Worm (Caenorhabditis elegans) whole organism, L4 larva: ENCODE results near the gene ulp-1.

Source experiments
- F10B5.3 ChIP-seq: sonication (generic microtip); optimal IDR thresholded peaks from 2 replicates; lab custom pipeline; 2016; ENCODE audit warnings: mild to moderate bottlenecking, missing genetic modification characterization, missing compliant biosample characterization
- T20F7.1 ChIP-seq: fragments of 200-800 bp; sonication (Bioruptor generic); optimal IDR thresholded peaks from 2 replicates; lab custom pipeline; 2018; ENCODE audit warnings: mild to moderate bottlenecking, missing genetic modification characterization, missing compliant biosample characterization
- Y48G9A.11 ChIP-seq: fragments of 200-800 bp; sonication (Bioruptor generic); IDR thresholded peaks from 2 replicates; pipeline ENCODE4 v1.3.6; 2022; ENCODE audit warnings: missing genetic modification reagents, missing genetic modification characterization, missing compliant biosample characterization
- Y75B8A.6 ChIP-seq: fragments of 200-800 bp; sonication (Bioruptor generic); IDR thresholded peaks from 2 replicates; pipeline ENCODE4 v1.3.6; 2022; ENCODE audit warnings: missing genetic modification reagents, missing genetic modification characterization, missing compliant biosample characterization
- aha-1 ChIP-seq: fragments of 150-350 bp; peaks from one replicate; lab custom pipeline; 2014; ENCODE audit warnings: missing biosample characterization, missing genetic modification characterization
- aly-2 ChIP-seq: sonication (generic microtip); optimal IDR thresholded peaks from 2 replicates; lab custom pipeline; 2018; ENCODE audit warnings: missing biosample characterization, missing genetic modification characterization
- ceh-20 ChIP-seq: fragments of 200-800 bp; sonication (Bioruptor generic); IDR thresholded peaks from 2 replicates; pipeline ENCODE4 v1.3.6; 2022; ENCODE audit warnings: missing genetic modification reagents, missing genetic modification characterization, missing compliant biosample characterization
- ceh-28 ChIP-seq: fragments of 150-350 bp; optimal IDR thresholded peaks from 2 replicates; lab custom pipeline; 2014; ENCODE audit warnings: missing biosample characterization, missing genetic modification reagents, missing genetic modification characterization
- ceh-44 ChIP-seq: fragments of 200-800 bp; sonication (Bioruptor generic); IDR thresholded peaks from 2 replicates; pipeline ENCODE4 v1.3.6; 2022; ENCODE audit warnings: missing genetic modification reagents, missing genetic modification characterization, missing compliant biosample characterization
- ceh-62 ChIP-seq: sonication (generic microtip); optimal IDR thresholded peaks from 2 replicates; lab custom pipeline; 2017; ENCODE audit warnings: missing biosample characterization, missing genetic modification characterization
- cey-2 ChIP-seq: sonication (generic microtip); optimal IDR thresholded peaks from 3 replicates; lab custom pipeline; 2017; ENCODE audit warnings: missing genetic modification characterization, mild to moderate bottlenecking, missing compliant biosample characterization, antibody characterized with exemption, borderline replicate concordance; ENCODE audit not compliant: insufficient read depth
- daf-16 ChIP-seq, 3 experiments: sonication (generic microtip); optimal IDR thresholded peaks; 2 replicates each; lab custom pipeline; 2016 to 2017; ENCODE audit warnings: missing genetic modification characterization in 3 of 3, missing genetic modification reagents in 3 of 3, mild to moderate bottlenecking in 2 of 3, missing compliant biosample characterization in 2 of 3, missing biosample characterization in 1 of 3, moderate library complexity in 1 of 3
- daf-19 ChIP-seq: fragments of 200-800 bp; sonication (Bioruptor generic); conservative IDR thresholded peaks from 2 replicates; pipeline ENCODE4 v1.3.6; 2022; ENCODE audit warnings: missing genetic modification characterization, missing compliant biosample characterization
- daf-8 ChIP-seq: fragments of 200-800 bp; sonication (Bioruptor generic); IDR thresholded peaks from 2 replicates; pipeline ENCODE4 v1.3.6; 2022; ENCODE audit warnings: missing genetic modification characterization, missing compliant biosample characterization
- dmd-6 ChIP-seq: fragments of 200-800 bp; sonication (Bioruptor generic); IDR thresholded peaks from 2 replicates; pipeline ENCODE4 v1.3.6; 2022; ENCODE audit warnings: missing genetic modification reagents, missing genetic modification characterization, missing compliant biosample characterization
- dve-1 ChIP-seq: sonication (generic microtip); optimal IDR thresholded peaks from 2 replicates; lab custom pipeline; 2017; ENCODE audit warnings: antibody characterized with exemption, mild to moderate bottlenecking, missing genetic modification characterization, missing compliant biosample characterization; ENCODE audit not compliant: insufficient read depth
- egl-43 ChIP-seq: fragments of 200-800 bp; sonication (Bioruptor generic); IDR thresholded peaks from 2 replicates; pipeline ENCODE4 v1.3.6; 2022; ENCODE audit warnings: missing genetic modification reagents, missing genetic modification characterization, missing compliant biosample characterization
- fkh-10 ChIP-seq: fragments of 150-350 bp; optimal IDR thresholded peaks from 2 replicates; lab custom pipeline; 2014; ENCODE audit warnings: missing biosample characterization, missing genetic modification reagents, missing genetic modification characterization
- gei-8 ChIP-seq: fragments of 200-800 bp; sonication (Bioruptor generic); optimal IDR thresholded peaks from 2 replicates; lab custom pipeline; 2018; ENCODE audit warnings: mild to moderate bottlenecking, missing genetic modification characterization, missing compliant biosample characterization
- hlh-11 ChIP-seq: fragments of 200-800 bp; sonication (Bioruptor generic); optimal IDR thresholded peaks from 2 replicates; lab custom pipeline; 2018; ENCODE audit warnings: mild to moderate bottlenecking, missing genetic modification characterization, missing compliant biosample characterization
- jun-1 ChIP-seq: fragments of 150-350 bp; optimal IDR thresholded peaks from 2 replicates; lab custom pipeline; 2014; ENCODE audit warnings: missing biosample characterization, missing genetic modification reagents, missing genetic modification characterization
- lim-7 ChIP-seq: fragments of 200-800 bp; sonication (Bioruptor generic); IDR thresholded peaks from 2 replicates; pipeline ENCODE4 v1.3.6; 2022; ENCODE audit warnings: missing genetic modification characterization, missing compliant biosample characterization
- lin-1 ChIP-seq: fragments of 200-800 bp; sonication (Bioruptor generic); IDR thresholded peaks from 2 replicates; pipeline ENCODE4 v1.3.6; 2022; ENCODE audit warnings: missing genetic modification reagents, missing genetic modification characterization, missing compliant biosample characterization
- lin-15B ChIP-seq: fragments of 150-350 bp; sonication (generic microtip); optimal IDR thresholded peaks from 3 replicates; lab custom pipeline; 2014; ENCODE audit warnings: missing biosample characterization, missing genetic modification characterization
- lin-39 ChIP-seq: fragments of 150-350 bp; optimal IDR thresholded peaks from 2 replicates; lab custom pipeline; 2014; ENCODE audit warnings: missing biosample characterization, missing genetic modification reagents, missing genetic modification characterization
- lsy-2 ChIP-seq, 2 experiments: fragments of 150-350 bp in 1 of 2; sonication (generic microtip) in 1 of 2; optimal IDR thresholded peaks; 2 replicates each; lab custom pipeline; 2014 to 2017; ENCODE audit warnings: missing biosample characterization in 2 of 2, missing genetic modification characterization in 2 of 2
- madf-9 ChIP-seq: fragments of 200-800 bp; sonication (Bioruptor generic); conservative IDR thresholded peaks from 2 replicates; pipeline ENCODE4 v1.3.6; 2022; ENCODE audit warnings: missing genetic modification reagents, missing genetic modification characterization, missing compliant biosample characterization
- mdt-29 ChIP-seq: fragments of 200-800 bp; sonication (Bioruptor generic); IDR thresholded peaks from 2 replicates; pipeline ENCODE4 v1.3.6; 2022; ENCODE audit warnings: missing genetic modification reagents, missing genetic modification characterization, missing compliant biosample characterization
- mes-2 ChIP-seq: sonication (generic microtip); optimal IDR thresholded peaks from 2 replicates; lab custom pipeline; 2016; ENCODE audit warnings: missing genotype, mild to moderate bottlenecking, missing genetic modification characterization, missing compliant biosample characterization; ENCODE audit not compliant: poor library complexity, severe bottlenecking
- nhr-102 ChIP-seq: sonication (generic microtip); optimal IDR thresholded peaks from 2 replicates; lab custom pipeline; 2016; ENCODE audit warnings: mild to moderate bottlenecking, missing genetic modification characterization, moderate library complexity, missing compliant biosample characterization
- nhr-237 ChIP-seq: sonication (generic microtip); optimal IDR thresholded peaks from 2 replicates; lab custom pipeline; 2017; ENCODE audit warnings: missing biosample characterization, missing genetic modification characterization
- nhr-28 ChIP-seq: fragments of 150-350 bp; optimal IDR thresholded peaks from 2 replicates; lab custom pipeline; 2014; ENCODE audit warnings: missing biosample characterization, missing genetic modification characterization
- nhr-48 ChIP-seq: sonication (generic microtip); optimal IDR thresholded peaks from 2 replicates; lab custom pipeline; 2016; ENCODE audit warnings: mild to moderate bottlenecking, missing genetic modification characterization, missing compliant biosample characterization
- php-3 ChIP-seq: fragments of 200-800 bp; sonication (Bioruptor generic); IDR thresholded peaks from 2 replicates; pipeline ENCODE4 v1.3.6; 2022; ENCODE audit warnings: missing genetic modification reagents, missing genetic modification characterization, missing compliant biosample characterization
- pqm-1 ChIP-seq: sonication (generic microtip); optimal IDR thresholded peaks from 2 replicates; lab custom pipeline; 2017; ENCODE audit warnings: missing biosample characterization, missing genetic modification characterization
- skn-1 ChIP-seq: fragments of 150-350 bp; optimal IDR thresholded peaks from 2 replicates; lab custom pipeline; 2014; ENCODE audit warnings: missing biosample characterization, missing genetic modification characterization
- spr-1 ChIP-seq: sonication (generic microtip); optimal IDR thresholded peaks from 2 replicates; lab custom pipeline; 2016; ENCODE audit warnings: mild to moderate bottlenecking, missing genetic modification characterization, missing compliant biosample characterization
- spr-3 ChIP-seq: fragments of 200-800 bp; sonication (Bioruptor generic); optimal IDR thresholded peaks from 2 replicates; lab custom pipeline; 2018; ENCODE audit warnings: mild to moderate bottlenecking, missing genetic modification characterization, missing compliant biosample characterization
- tra-1 ChIP-seq: fragments of 200-800 bp; sonication (Bioruptor generic); IDR thresholded peaks from 2 replicates; pipeline ENCODE4 v1.3.6; 2022; ENCODE audit warnings: missing genetic modification reagents, missing genetic modification characterization, missing compliant biosample characterization
- unc-62 ChIP-seq, 3 experiments: fragments of 150-350 bp in 1 of 3; sonication (generic microtip); optimal IDR thresholded peaks in 2 of 3; peaks in 1 of 3; 1 replicate in 1 of 3; 2 replicates in 2 of 3; lab custom pipeline; 2014 to 2017; ENCODE audit warnings: missing biosample characterization in 3 of 3, missing genetic modification characterization in 3 of 3, missing genetic modification reagents in 3 of 3, missing genotype in 1 of 3

The ulp-1 gene

DNA sequence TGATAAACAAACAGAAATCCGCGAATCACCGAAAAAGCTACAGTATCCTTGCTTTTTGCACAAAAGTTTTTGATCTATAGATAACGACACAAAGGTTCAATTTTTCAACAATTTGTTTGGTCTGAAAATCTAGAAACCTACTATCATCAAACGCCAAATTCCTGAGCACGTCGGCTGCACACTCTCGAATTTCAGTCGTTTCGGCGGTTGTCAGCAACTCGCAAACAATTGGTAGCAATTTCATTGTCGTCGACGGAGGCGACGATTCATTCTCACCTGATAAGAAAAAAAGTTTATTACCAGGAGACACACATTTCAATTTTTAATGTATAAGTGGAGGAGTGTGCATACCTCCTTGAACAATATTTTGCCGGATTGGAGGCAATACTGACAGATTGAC, 23.7 kb downstream of the ulp-1 start:
- TF ChIP-seq php-3 (0 out of 2 replicates have a peak, but pooled peaks have one; percentile 48), gei-8 (no peak), spr-3 (GFP tag; lab: Kevin White, UChicago) (no peak), lsy-2 (tag; optimal IDR thresholded peaks at IDR 0.05; lab: Kevin White, UChicago) (no peak), daf-16 (GFP tag; optimal IDR thresholded peaks at IDR 0.05; lab: Kevin White, UChicago) (no peak), daf-16 (tag; optimal IDR thresholded peaks at IDR 0.05; lab: Kevin White, UChicago) (peak; percentile 52), dve-1 (tag; lab: Kevin White, UChicago) (peak; percentile 22), hlh-11 (tag; lab: Kevin White, UChicago) (peak; percentile 52), F10B5.3 (tag; lab: Kevin White, UChicago) (no peak), lin-1 (no peak), nhr-28 (tag; lab: Kevin White, UChicago) (peak; percentile 17), dmd-6 (GFP tag; lab: Robert Waterston, UW) (peak; percentile 51; the same call in 1 of the 2 replicates), T20F7.1 (no peak), nhr-48 (tag; lab: Kevin White, UChicago) (no peak), tra-1 (0 out of 2 replicates have a peak, but pooled peaks have one; percentile 52), pqm-1 (tag; lab: Kevin White, UChicago) (peak; percentile 42), fkh-10 (GFP tag; lab: Kevin White, UChicago) (no peak)

ce11 chrIII:5144169-5144568, 25.4 kb downstream of the ulp-1 start:
- no peak for TF ChIP-seq lim-7 (GFP tag; lab: Robert Waterston, UW)
- no peak for TF ChIP-seq tra-1
- TF ChIP-seq mes-2 (tag; lab: Kevin White, UChicago): no peak
- TF ChIP-seq daf-8: no peak
- no peak for TF ChIP-seq aha-1 (tag; lab: Kevin White, UChicago)
- TF ChIP-seq ceh-28 (tag; lab: Kevin White, UChicago): no peak
- no peak for TF ChIP-seq nhr-28 (tag; lab: Kevin White, UChicago)
- no peak for TF ChIP-seq Y48G9A.11 (GFP tag; lab: Robert Waterston, UW)
- TF ChIP-seq ceh-20: no peak

ce11 chrIII:5143520-5143919, 26.1 kb downstream of the ulp-1 start:
- TF ChIP-seq lin-39 (tag; lab: Kevin White, UChicago): no peak
- peak in 1 of 2 experiments; percentile 58 for TF ChIP-seq unc-62 (GFP tag; optimal IDR thresholded peaks at IDR 0.05 in 1 of 2; lab: Kevin White, UChicago)
- no peak for TF ChIP-seq unc-62 (tag; optimal IDR thresholded peaks at IDR 0.05; lab: Kevin White, UChicago)

DNA sequence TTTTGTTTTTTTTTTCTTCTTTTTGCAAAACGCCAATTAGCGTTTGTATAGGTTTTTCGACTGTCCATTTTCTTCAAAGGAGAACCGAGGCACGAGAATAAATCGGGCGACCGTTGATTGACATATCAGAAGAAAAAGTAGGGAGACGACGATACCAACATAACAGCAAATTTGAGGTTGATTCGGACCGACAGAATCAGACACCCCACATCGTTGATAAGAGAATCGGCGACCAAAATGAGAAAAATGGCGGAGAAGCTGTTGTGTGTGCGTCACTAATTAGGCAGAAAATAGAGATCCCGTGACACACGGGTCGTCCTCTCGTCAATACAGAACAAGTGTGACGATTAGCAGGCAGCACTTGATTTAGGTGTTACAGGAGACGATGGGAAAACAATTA, 27.7 kb downstream of the ulp-1 start:
- peak in 1 of 2 experiments; percentile 52 for TF ChIP-seq unc-62 (GFP tag; optimal IDR thresholded peaks at IDR 0.05 in 1 of 2; lab: Kevin White, UChicago)
- no peak for TF ChIP-seq unc-62 (tag; optimal IDR thresholded peaks at IDR 0.05; lab: Kevin White, UChicago)
- TF ChIP-seq nhr-237 (tag; lab: Kevin White, UChicago): no peak
- peak; percentile 18 for TF ChIP-seq hlh-11 (tag; lab: Kevin White, UChicago)
- no peak for TF ChIP-seq ceh-62 (tag; lab: Kevin White, UChicago)
- 0 out of 2 replicates have a peak, but pooled peaks have one; percentile 20 for TF ChIP-seq tra-1
- TF ChIP-seq dmd-6 (GFP tag; lab: Robert Waterston, UW): peak; percentile 34; the same call in 1 of the 2 replicates
- no peak for TF ChIP-seq ceh-20
- no peak for TF ChIP-seq jun-1 (tag; lab: Kevin White, UChicago)
- TF ChIP-seq, all 104 proteins: peak for 4

DNA sequence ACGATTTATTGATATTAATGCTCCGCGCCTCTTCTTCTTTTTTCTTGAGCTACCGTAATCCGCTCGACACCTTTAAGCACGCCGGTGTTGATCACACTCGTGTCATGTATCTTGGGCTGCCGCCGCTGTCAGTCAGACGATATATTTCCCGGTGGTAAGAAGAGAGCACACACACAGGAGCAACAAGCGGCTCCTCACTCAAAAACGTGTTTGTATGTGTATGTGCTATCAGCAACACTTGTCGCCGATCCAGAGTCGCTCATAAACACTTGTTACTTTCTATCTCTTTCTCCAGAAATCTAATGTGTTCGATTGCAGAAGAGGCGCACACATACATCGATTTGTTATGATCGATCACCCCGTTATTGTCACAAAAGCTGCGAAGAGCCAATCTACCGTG, 29.0 kb downstream of the ulp-1 start:
- no peak for TF ChIP-seq nhr-102 (tag; lab: Kevin White, UChicago)
- no peak for TF ChIP-seq ceh-44 (GFP tag; lab: Robert Waterston, UW)
- TF ChIP-seq egl-43 (GFP tag; lab: Robert Waterston, UW): no peak
- no peak for TF ChIP-seq skn-1 (tag; lab: Kevin White, UChicago)
- peak; percentile 34; the same call in 1 of the 2 replicates for TF ChIP-seq dmd-6 (GFP tag; lab: Robert Waterston, UW)
- TF ChIP-seq daf-16 (GFP tag; optimal IDR thresholded peaks at IDR 0.05; lab: Kevin White, UChicago): peak in 1 of 2 experiments; percentile 80
- TF ChIP-seq daf-16 (tag; optimal IDR thresholded peaks at IDR 0.05; lab: Kevin White, UChicago): peak; percentile 70
- TF ChIP-seq spr-1: no peak
- TF ChIP-seq mes-2 (tag; lab: Kevin White, UChicago): peak; percentile 15
- TF ChIP-seq Y75B8A.6 (GFP tag; lab: Robert Waterston, UW): no peak
- TF ChIP-seq lin-15B (tag; lab: Kevin White, UChicago): no peak
- no peak for TF ChIP-seq pqm-1 (tag; lab: Kevin White, UChicago)
- no peak for TF ChIP-seq mdt-29 (GFP tag; lab: Robert Waterston, UW)
- TF ChIP-seq unc-62 (GFP tag; optimal IDR thresholded peaks at IDR 0.05 in 1 of 2; lab: Kevin White, UChicago): peak in 1 of 2 experiments; percentile 5
- no peak for TF ChIP-seq unc-62 (tag; optimal IDR thresholded peaks at IDR 0.05; lab: Kevin White, UChicago)
- TF ChIP-seq aly-2 (tag; lab: Kevin White, UChicago): no peak
- no peak for TF ChIP-seq madf-9 (GFP tag; lab: Robert Waterston, UW)
- TF ChIP-seq tra-1: no peak
- TF ChIP-seq nhr-28 (tag; lab: Kevin White, UChicago): peak; percentile 30
- no peak for TF ChIP-seq cey-2 (tag; lab: Kevin White, UChicago)
- peak in 1 of 2 experiments; percentile 52 for TF ChIP-seq lsy-2 (tag; optimal IDR thresholded peaks at IDR 0.05; lab: Kevin White, UChicago)
- TF ChIP-seq daf-19 (GFP tag; lab: Robert Waterston, UW): no peak
